Worm (Caenorhabditis elegans) whole organism, young adult: ENCODE results near the gene W09G12.8.

ENCODE experiments used
- C17E4.6 ChIP-seq: fragments of 200-800 bp; sonication (Bioruptor generic); IDR thresholded peaks from 2 replicates; pipeline ENCODE4 v1.3.6; 2022; ENCODE audit warnings: missing genetic modification reagents, missing genetic modification characterization, missing compliant biosample characterization
- F10E7.11 ChIP-seq: sonication (generic microtip); optimal IDR thresholded peaks from 2 replicates; lab custom pipeline; 2017; ENCODE audit warnings: mild to moderate bottlenecking, missing genetic modification characterization, moderate library complexity, missing compliant biosample characterization
- efl-1 ChIP-seq: fragments of 150-350 bp; optimal IDR thresholded peaks from 2 replicates; lab custom pipeline; 2014; ENCODE audit warnings: missing biosample characterization, missing genetic modification reagents, missing genetic modification characterization
- lin-26 ChIP-seq: fragments of 200-800 bp; sonication (Bioruptor generic); IDR thresholded peaks from 2 replicates; pipeline ENCODE4 v1.3.6; 2022; ENCODE audit warnings: missing genetic modification reagents, missing genetic modification characterization, missing compliant biosample characterization
- nfya-1 ChIP-seq: sonication (generic microtip); optimal IDR thresholded peaks from 2 replicates; lab custom pipeline; 2017; ENCODE audit warnings: antibody characterized with exemption, missing compliant biosample characterization, missing genetic modification characterization, borderline replicate concordance; ENCODE audit not compliant: insufficient read depth
- nhr-179 ChIP-seq: sonication (generic microtip); optimal IDR thresholded peaks from 2 replicates; lab custom pipeline; 2016; ENCODE audit warnings: mild to moderate bottlenecking, missing genetic modification characterization, missing compliant biosample characterization
- snpc-1.3 ChIP-seq: sonication (generic microtip); optimal IDR thresholded peaks from 2 replicates; lab custom pipeline; 2017; ENCODE audit warnings: missing genetic modification characterization, mild to moderate bottlenecking, missing compliant biosample characterization, antibody characterized with exemption, moderate library complexity, missing genotype, missing genetic modification reagents; ENCODE audit not compliant: insufficient read depth
- unc-130 ChIP-seq: sonication (generic microtip); optimal IDR thresholded peaks from 2 replicates; lab custom pipeline; 2016; ENCODE audit warnings: missing genetic modification reagents, missing genetic modification characterization, missing compliant biosample characterization
- unc-62 ChIP-seq: fragments of 150-350 bp; optimal IDR thresholded peaks from 2 replicates; lab custom pipeline; 2014; ENCODE audit warnings: missing biosample characterization, missing genetic modification reagents, missing genetic modification characterization
- zim-3 ChIP-seq: sonication (generic microtip); optimal IDR thresholded peaks from 2 replicates; lab custom pipeline; 2017; ENCODE audit warnings: mild to moderate bottlenecking, missing genetic modification characterization, moderate library complexity, missing compliant biosample characterization

- TF ChIP-seq unc-62 (GFP tag; lab: Kevin White, UChicago) (no peak), nfya-1 (tag; lab: Kevin White, UChicago) (no peak), unc-130 (no peak), F10E7.11 (no peak), C17E4.6 (GFP tag; lab: Robert Waterston, UW) (no peak), snpc-1.3 (tag; lab: Kevin White, UChicago) (no peak), zim-3 (tag; lab: Kevin White, UChicago) (no peak), lin-26 (GFP tag; lab: Robert Waterston, UW) (no peak), efl-1 (GFP tag; lab: Kevin White, UChicago) (no peak), nhr-179 (no peak)
These were observed 18.0 kb upstream of the W09G12.8 start, which contains the start of gene dsl-1 for ce11 chrIV:1207980-1208379.
